Fruit fly (Drosophila melanogaster) whole organism, embryonic: ENCODE measurements around the gene CG3198.

Source experiments
- Abd-B ChIP-seq: fragments of 200-800 bp; sonication (Bioruptor generic); optimal IDR thresholded peaks from 2 replicates; lab custom pipeline; 2018; ENCODE audit warnings: missing biosample characterization, mild to moderate bottlenecking, missing genetic modification characterization, moderate library complexity
- BtbVII ChIP-seq: fragments of 200-800 bp; sonication (Bioruptor generic); optimal IDR thresholded peaks from 3 replicates; lab custom pipeline; 2017; ENCODE audit warnings: missing biosample characterization, mild to moderate bottlenecking, missing genetic modification characterization
- CG11723 ChIP-seq: fragments of 200-800 bp; sonication (Bioruptor generic); optimal IDR thresholded peaks from 2 replicates; lab custom pipeline; 2017; ENCODE audit warnings: missing biosample characterization, mild to moderate bottlenecking, missing genetic modification characterization
- CG12104 ChIP-seq: fragments of 200-800 bp; sonication (Bioruptor generic); optimal IDR thresholded peaks from 3 replicates; lab custom pipeline; 2016; ENCODE audit warnings: missing biosample characterization, missing genetic modification characterization
- CG12155 ChIP-seq: fragments of 200-800 bp; sonication (Bioruptor generic); optimal IDR thresholded peaks from 3 replicates; lab custom pipeline; 2016; ENCODE audit warnings: missing biosample characterization, missing genetic modification characterization
- CG12219 ChIP-seq: fragments of 200-800 bp; sonication (Bioruptor generic); optimal IDR thresholded peaks from 3 replicates; lab custom pipeline; 2018; ENCODE audit warnings: missing biosample characterization, mild to moderate bottlenecking, missing genetic modification characterization
- CG1233 ChIP-seq: fragments of 200-800 bp; sonication (Bioruptor generic); optimal IDR thresholded peaks from 4 replicates; lab custom pipeline; 2018; ENCODE audit warnings: missing biosample characterization, mild to moderate bottlenecking, missing genetic modification characterization
- CG13775 ChIP-seq: fragments of 200-800 bp; sonication (Bioruptor generic); optimal IDR thresholded peaks from 3 replicates; lab custom pipeline; 2017; ENCODE audit warnings: missing biosample characterization, mild to moderate bottlenecking, missing genetic modification characterization
- CG14441 ChIP-seq: fragments of 200-800 bp; sonication (Bioruptor generic); IDR thresholded peaks from 2 replicates; pipeline ENCODE4 v1.3.6; 2022; ENCODE audit warnings: missing biosample characterization, missing genetic modification characterization
- CG17359 ChIP-seq: fragments of 200-800 bp; sonication (Bioruptor generic); optimal IDR thresholded peaks from 3 replicates; lab custom pipeline; 2018; ENCODE audit warnings: missing biosample characterization, mild to moderate bottlenecking, missing genetic modification characterization, moderate library complexity
- CG17802 ChIP-seq: fragments of 200-800 bp; sonication (Bioruptor generic); optimal IDR thresholded peaks from 2 replicates; lab custom pipeline; 2018; ENCODE audit warnings: missing biosample characterization, mild to moderate bottlenecking, missing genetic modification characterization, moderate library complexity
- CG18476 ChIP-seq: fragments of 200-800 bp; sonication (Bioruptor generic); optimal IDR thresholded peaks from 2 replicates; lab custom pipeline; 2016; ENCODE audit warnings: missing biosample characterization, mild to moderate bottlenecking, missing genetic modification characterization
- CG2712 ChIP-seq: fragments of 200-800 bp; optimal IDR thresholded peaks from 3 replicates; lab custom pipeline; 2019; ENCODE audit warnings: missing biosample characterization, mild to moderate bottlenecking, missing genetic modification characterization, moderate library complexity
- CG3847 ChIP-seq: fragments of 200-800 bp; sonication (Bioruptor generic); IDR thresholded peaks from 2 replicates; pipeline ENCODE4 v1.3.6; 2022; ENCODE audit warnings: missing biosample characterization, missing genetic modification characterization
- CG4328 ChIP-seq: fragments of 200-800 bp; sonication (Bioruptor generic); optimal IDR thresholded peaks from 3 replicates; lab custom pipeline; 2017; ENCODE audit warnings: missing biosample characterization, missing genetic modification reagents, missing genetic modification characterization
- CG4404 ChIP-seq: fragments of 200-800 bp; sonication (Bioruptor generic); IDR thresholded peaks from 2 replicates; pipeline ENCODE4 v1.3.6; 2022; ENCODE audit warnings: missing biosample characterization, missing genetic modification characterization
- CG4854 ChIP-seq: fragments of 200-800 bp; sonication (Bioruptor generic); optimal IDR thresholded peaks from 2 replicates; lab custom pipeline; 2016; ENCODE audit warnings: missing biosample characterization, missing genetic modification characterization, inconsistent platforms
- CG6254 ChIP-seq: fragments of 200-800 bp; sonication (Bioruptor generic); optimal IDR thresholded peaks from 3 replicates; lab custom pipeline; 2017; ENCODE audit warnings: mild to moderate bottlenecking, missing biosample characterization, missing genetic modification reagents, missing genetic modification characterization
- CG6813 ChIP-seq: fragments of 200-800 bp; sonication (Bioruptor generic); optimal IDR thresholded peaks from 2 replicates; lab custom pipeline; 2017; ENCODE audit warnings: missing biosample characterization, missing genetic modification characterization, mild to moderate bottlenecking, moderate library complexity, missing genetic modification reagents
- CG7839 ChIP-seq: fragments of 200-800 bp; sonication (Bioruptor generic); optimal IDR thresholded peaks from 3 replicates; lab custom pipeline; 2018; ENCODE audit warnings: missing biosample characterization, mild to moderate bottlenecking, missing genetic modification characterization, moderate library complexity
- CG8359 ChIP-seq: fragments of 200-800 bp; sonication (Bioruptor generic); optimal IDR thresholded peaks from 2 replicates; lab custom pipeline; 2017; ENCODE audit warnings: missing biosample characterization, mild to moderate bottlenecking, missing genetic modification characterization, borderline replicate concordance
- Dad ChIP-seq: fragments of 200-800 bp; sonication (Bioruptor generic); optimal IDR thresholded peaks from 3 replicates; lab custom pipeline; 2016; ENCODE audit warnings: missing biosample characterization, missing genetic modification characterization
- Dbx ChIP-seq: fragments of 200-800 bp; sonication (Bioruptor generic); IDR thresholded peaks from 3 replicates; pipeline ENCODE4 v1.3.6; 2022; ENCODE audit warnings: missing biosample characterization, missing genetic modification characterization
- Doc3 ChIP-seq: fragments of 200-800 bp; sonication (Bioruptor generic); IDR thresholded peaks from 3 replicates; pipeline ENCODE4 v1.3.6; 2022; ENCODE audit warnings: missing biosample characterization, missing genetic modification characterization; ENCODE audit not compliant: partially characterized antibody
- Ets97D ChIP-seq: fragments of 200-800 bp; sonication (Bioruptor generic); optimal IDR thresholded peaks from 3 replicates; lab custom pipeline; 2016; ENCODE audit warnings: missing biosample characterization, missing genetic modification characterization
- H15 ChIP-seq: fragments of 200-800 bp; sonication (Bioruptor generic); IDR thresholded peaks from 3 replicates; pipeline ENCODE4 v1.3.6; 2022; ENCODE audit warnings: missing biosample characterization, missing genetic modification characterization
- Hr78 ChIP-seq, 2 experiments: fragments of 200-800 bp in 1 of 2; fragments of >200 bp in 1 of 2; sonication (Bioruptor generic) in 1 of 2; optimal IDR thresholded peaks; 2 replicates each; lab custom pipeline; 2017 to 2019; ENCODE audit warnings: missing biosample characterization in 2 of 2, missing genetic modification characterization in 2 of 2, mild to moderate bottlenecking in 1 of 2, moderate library complexity in 1 of 2
- NC2α ChIP-seq: fragments of 200-800 bp; sonication (Bioruptor generic); optimal IDR thresholded peaks from 2 replicates; lab custom pipeline; 2016; ENCODE audit warnings: missing biosample characterization, missing genetic modification characterization
- Six4 ChIP-seq: fragments of 200-800 bp; sonication (Bioruptor generic); optimal IDR thresholded peaks from 2 replicates; lab custom pipeline; 2016; ENCODE audit warnings: missing biosample characterization, missing genetic modification characterization
- ase ChIP-seq: fragments of 200-800 bp; sonication (Bioruptor generic); IDR thresholded peaks from 3 replicates; pipeline ENCODE4 v1.3.6; 2022; ENCODE audit warnings: missing biosample characterization, missing genetic modification characterization
- bbx ChIP-seq: fragments of 200-800 bp; sonication (Bioruptor generic); IDR thresholded peaks from 2 replicates; pipeline ENCODE4 v1.3.6; 2022; ENCODE audit warnings: missing biosample characterization, missing genetic modification characterization; ENCODE audit not compliant: partially characterized antibody
- chinmo ChIP-seq: fragments of 200-800 bp; sonication (Bioruptor generic); IDR thresholded peaks from 4 replicates; pipeline ENCODE4 v1.3.6; 2022; ENCODE audit warnings: missing biosample characterization, missing genetic modification characterization; ENCODE audit not compliant: partially characterized antibody
- croc ChIP-seq: fragments of 200-800 bp; sonication (Bioruptor generic); conservative IDR thresholded peaks from 3 replicates; pipeline ENCODE4 v1.3.6; 2022; ENCODE audit warnings: missing biosample characterization, missing genetic modification characterization
- dysf ChIP-seq: fragments of 200-800 bp; sonication (Bioruptor generic); IDR thresholded peaks from 3 replicates; pipeline ENCODE4 v1.3.6; 2022; ENCODE audit warnings: missing biosample characterization, missing genetic modification characterization
- grau ChIP-seq: fragments of 200-800 bp; optimal IDR thresholded peaks from 3 replicates; lab custom pipeline; 2019; ENCODE audit warnings: missing biosample characterization, mild to moderate bottlenecking, missing genetic modification characterization, moderate library complexity
- nau ChIP-seq: fragments of 200-800 bp; sonication (Bioruptor generic); optimal IDR thresholded peaks from 3 replicates; lab custom pipeline; 2017; ENCODE audit warnings: missing biosample characterization, mild to moderate bottlenecking, missing genetic modification characterization, missing genetic modification reagents
- onecut ChIP-seq: fragments of 200-800 bp; sonication (Bioruptor generic); IDR thresholded peaks from 2 replicates; pipeline ENCODE4 v1.3.6; 2022; ENCODE audit warnings: missing biosample characterization, missing genetic modification characterization
- org-1 ChIP-seq: fragments of 200-800 bp; sonication (Bioruptor generic); optimal IDR thresholded peaks from 2 replicates; lab custom pipeline; 2017; ENCODE audit warnings: missing biosample characterization, missing genetic modification characterization
- pita ChIP-seq: fragments of 200-800 bp; sonication (Bioruptor generic); optimal IDR thresholded peaks from 2 replicates; lab custom pipeline; 2017; ENCODE audit warnings: missing biosample characterization, mild to moderate bottlenecking, missing genetic modification characterization
- ranshi ChIP-seq: fragments of 200-800 bp; sonication (Bioruptor generic); IDR thresholded peaks from 2 replicates; pipeline ENCODE4 v1.3.6; 2022; ENCODE audit warnings: missing biosample characterization, missing genetic modification characterization
- sima ChIP-seq: fragments of 200-800 bp; sonication (Bioruptor generic); optimal IDR thresholded peaks from 2 replicates; lab custom pipeline; 2016; ENCODE audit warnings: missing biosample characterization, missing genetic modification characterization
- sob ChIP-seq: fragments of 200-800 bp; sonication (Bioruptor generic); IDR thresholded peaks from 2 replicates; pipeline ENCODE4 v1.3.6; 2022; ENCODE audit warnings: missing biosample characterization, missing genetic modification characterization
- tio ChIP-seq: fragments of 200-800 bp; sonication (Bioruptor generic); optimal IDR thresholded peaks from 2 replicates; lab custom pipeline; 2017; ENCODE audit warnings: missing biosample characterization, missing genetic modification characterization, inconsistent platforms
- tna ChIP-seq: fragments of 200-800 bp; sonication (Bioruptor generic); IDR thresholded peaks from 2 replicates; pipeline ENCODE4 v1.3.6; 2022; ENCODE audit warnings: missing biosample characterization, missing genetic modification characterization; ENCODE audit not compliant: partially characterized antibody
- trh ChIP-seq: fragments of 200-800 bp; sonication (Bioruptor generic); optimal IDR thresholded peaks from 2 replicates; lab custom pipeline; 2016; ENCODE audit warnings: missing biosample characterization, missing genetic modification characterization
- vnd ChIP-seq: fragments of 200-800 bp; sonication (Bioruptor generic); IDR thresholded peaks from 3 replicates; pipeline ENCODE4 v1.3.6; 2022; ENCODE audit warnings: missing biosample characterization, missing genetic modification characterization; ENCODE audit not compliant: partially characterized antibody
- vvl ChIP-seq: fragments of 200-800 bp; sonication (Bioruptor generic); IDR thresholded peaks from 2 replicates; pipeline ENCODE4 v1.3.6; 2022; ENCODE audit warnings: missing biosample characterization, missing genetic modification characterization
- zen ChIP-seq: fragments of 200-800 bp; sonication (Bioruptor generic); optimal IDR thresholded peaks from 3 replicates; lab custom pipeline; 2018; ENCODE audit warnings: missing biosample characterization, mild to moderate bottlenecking, missing genetic modification characterization, moderate library complexity
- zen2 ChIP-seq: fragments of 200-800 bp; sonication (Bioruptor generic); IDR thresholded peaks from 3 replicates; pipeline ENCODE4 v1.3.6; 2022; ENCODE audit warnings: missing biosample characterization, missing genetic modification characterization; ENCODE audit not compliant: partially characterized antibody

The CG3198 gene

dm6 chrX:6699255-6699885, 25.6 kb upstream of the CG3198 start, which contains the start of gene CG14441 (continued):
- TF ChIP-seq tio (GFP tag; lab: Kevin White, UChicago) (no peak), CG17359 (tag; lab: Kevin White, UChicago) (peak; percentile 30), CG13775 (GFP tag; lab: Kevin White, UChicago) (no peak), Dad (GFP tag; lab: Kevin White, UChicago) (peak; percentile 62), sima (GFP tag; lab: Kevin White, UChicago) (no peak), bbx (GFP tag; lab: Robert Waterston, UW) (peak; percentile 97), trh (GFP tag; lab: Kevin White, UChicago) (no peak), croc (GFP tag; lab: Robert Waterston, UW) (no peak), CG14441 (GFP tag; lab: Robert Waterston, UW) (peak; percentile 49; the same call in 1 of the 2 replicates), CG3847 (GFP tag; lab: Robert Waterston, UW) (no peak), grau (tag; lab: Kevin White, UChicago) (peak; percentile 65), zen2 (GFP tag; lab: Robert Waterston, UW) (peak; percentile 98), onecut (GFP tag; lab: Robert Waterston, UW) (no peak), CG7839 (peak; percentile 44), CG8359 (GFP tag; lab: Kevin White, UChicago) (no peak), CG6813 (GFP tag; lab: Kevin White, UChicago) (peak; percentile 34), CG12219 (no peak), Six4 (GFP tag; lab: Kevin White, UChicago) (no peak), NC2α (GFP tag; lab: Kevin White, UChicago) (peak; percentile 37), vnd (peak; percentile 98), CG4854 (GFP tag; lab: Kevin White, UChicago) (no peak), nau (GFP tag; lab: Kevin White, UChicago) (peak; percentile 67), Doc3 (GFP tag; lab: Robert Waterston, UW) (peak; percentile 100), dysf (peak; percentile 36; the same call in 2 of the 3 replicates), zen (tag; lab: Kevin White, UChicago) (no peak), org-1 (GFP tag; lab: Kevin White, UChicago) (peak; percentile 30), CG18476 (GFP tag; lab: Kevin White, UChicago) (peak; percentile 3), tna (GFP tag; lab: Robert Waterston, UW) (peak; percentile 95), CG12155 (GFP tag; lab: Kevin White, UChicago) (peak; percentile 26), ase (GFP tag; lab: Robert Waterston, UW) (0 out of 3 replicates have a peak, but pooled peaks have one; percentile 21), Ets97D (GFP tag; lab: Kevin White, UChicago) (peak; percentile 6), CG12104 (GFP tag; lab: Kevin White, UChicago) (peak; percentile 31), CG4328 (GFP tag; lab: Kevin White, UChicago) (peak; percentile 26), CG2712 (tag; lab: Kevin White, UChicago) (peak; percentile 51), CG1233 (GFP tag; lab: Kevin White, UChicago) (peak; percentile 8), Dbx (GFP tag; lab: Robert Waterston, UW) (peak; percentile 32; the same call in 1 of the 3 replicates), H15 (no peak), BtbVII (GFP tag; lab: Kevin White, UChicago) (peak; percentile 80), ranshi (no peak), chinmo (GFP tag; lab: Robert Waterston, UW) (peak; percentile 98), sob (GFP tag; lab: Robert Waterston, UW) (0 out of 2 replicates have a peak, but pooled peaks have one; percentile 34), CG11723 (GFP tag; lab: Kevin White, UChicago) (no peak), Abd-B (no peak), pita (GFP tag; lab: Kevin White, UChicago) (no peak), CG6254 (GFP tag; lab: Kevin White, UChicago) (peak; percentile 34), vvl (GFP tag; lab: Robert Waterston, UW) (0 out of 2 replicates have a peak, but pooled peaks have one; percentile 14), Hr78 (GFP tag; optimal IDR thresholded peaks at IDR 0.05; lab: Kevin White, UChicago) (no peak), CG4404 (GFP tag; lab: Robert Waterston, UW) (no peak), CG17802 (tag; lab: Kevin White, UChicago) (no peak)
